Worm (Caenorhabditis elegans): ENCODE measurements around the gene nspg-7.1.

The nspg-7.1 gene

DNA sequence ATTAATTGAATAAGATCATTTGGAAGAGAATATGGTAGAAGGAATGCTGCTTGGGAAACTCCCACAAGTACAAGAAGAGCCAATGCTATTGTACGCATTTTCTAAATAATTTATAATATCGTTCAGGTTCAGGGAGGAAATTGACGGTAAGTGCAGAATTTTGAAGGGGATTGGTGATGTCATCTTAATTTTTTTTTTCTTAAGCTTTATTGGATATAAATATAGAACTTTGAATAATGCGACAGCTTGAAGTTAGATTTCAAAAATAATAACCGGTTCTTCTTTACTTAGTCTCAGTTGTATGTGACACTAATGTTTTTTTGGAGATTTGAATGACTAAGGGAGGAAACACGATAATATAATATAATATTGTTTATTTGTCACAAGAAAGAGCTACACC is at the start of gene nspg-7.1:
TSS of gene nspg-7.1 (minus strand) at position 101 of the 400 bp plus-strand sequence.
- TF ChIP-seq ceh-43 (GFP tag; optimal IDR thresholded peaks at IDR 0.05) = no peak
- no peak for TF ChIP-seq pha-4 (tag; optimal IDR thresholded peaks at IDR 0.05)
- no peak for TF ChIP-seq ztf-11 (tag; optimal IDR thresholded peaks at IDR 0.05)
- no peak for TF ChIP-seq lsy-2 (tag; optimal IDR thresholded peaks at IDR 0.05)
- no peak for TF ChIP-seq flh-1 (GFP tag; optimal IDR thresholded peaks at IDR 0.05)

DNA sequence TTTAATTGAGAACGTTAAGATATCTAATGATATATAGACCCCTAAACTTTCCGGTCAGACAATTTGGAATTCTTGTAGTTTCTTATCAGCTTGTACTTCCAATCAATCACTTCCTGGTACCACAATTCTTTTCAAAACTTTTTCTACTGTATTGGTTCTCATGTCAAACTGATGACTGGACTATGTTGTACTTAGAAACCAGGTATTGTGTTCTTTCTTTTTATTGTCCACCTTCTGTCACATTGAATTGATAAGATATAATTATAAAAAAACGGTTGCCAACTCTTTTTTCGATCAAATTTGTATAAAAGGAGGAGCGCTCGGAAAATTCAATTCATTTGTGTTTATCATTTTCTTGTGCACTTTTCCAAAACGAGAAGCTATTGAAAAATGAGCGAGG is 47.6 kb upstream of the nspg-7.1 start, which contains the start of gene C10C5.4:
TSS of gene C10C5.4 (plus strand) at position 281 of the 400 bp plus-strand sequence.
- no peak for TF ChIP-seq zip-8 (tag; optimal IDR thresholded peaks at IDR 0.05)
- TF ChIP-seq lin-13 (tag; optimal IDR thresholded peaks at IDR 0.05) = no peak
- TF ChIP-seq mep-1 (tag; optimal IDR thresholded peaks at IDR 0.05) = no peak
- no peak for TF ChIP-seq lin-32 (GFP tag; optimal IDR thresholded peaks at IDR 0.05)
- TF ChIP-seq M03D4.4 (tag; optimal IDR thresholded peaks at IDR 0.05) = no peak
- no peak for TF ChIP-seq ceh-43 (GFP tag; optimal IDR thresholded peaks at IDR 0.05)
- no peak for TF ChIP-seq unc-39 (tag; optimal IDR thresholded peaks at IDR 0.05)
- TF ChIP-seq ceh-39 (tag; optimal IDR thresholded peaks at IDR 0.05) = no peak
- TF ChIP-seq unc-120 (tag; optimal IDR thresholded peaks at IDR 0.05; ENCODE audit: poor library complexity, severe bottlenecking) = no peak
- no peak for TF ChIP-seq mls-2 (tag; optimal IDR thresholded peaks at IDR 0.05)
- TF ChIP-seq flh-1 (GFP tag; optimal IDR thresholded peaks at IDR 0.05) = no peak
- TF ChIP-seq cnd-1 (tag; optimal IDR thresholded peaks at IDR 0.05) = no peak
- no peak for TF ChIP-seq blmp-1 (tag; optimal IDR thresholded peaks at IDR 0.05)
- no peak for TF ChIP-seq snpc-4 (tag; optimal IDR thresholded peaks at IDR 0.05)
- TF ChIP-seq unc-62 (GFP tag; optimal IDR thresholded peaks at IDR 0.05) = no peak

DNA sequence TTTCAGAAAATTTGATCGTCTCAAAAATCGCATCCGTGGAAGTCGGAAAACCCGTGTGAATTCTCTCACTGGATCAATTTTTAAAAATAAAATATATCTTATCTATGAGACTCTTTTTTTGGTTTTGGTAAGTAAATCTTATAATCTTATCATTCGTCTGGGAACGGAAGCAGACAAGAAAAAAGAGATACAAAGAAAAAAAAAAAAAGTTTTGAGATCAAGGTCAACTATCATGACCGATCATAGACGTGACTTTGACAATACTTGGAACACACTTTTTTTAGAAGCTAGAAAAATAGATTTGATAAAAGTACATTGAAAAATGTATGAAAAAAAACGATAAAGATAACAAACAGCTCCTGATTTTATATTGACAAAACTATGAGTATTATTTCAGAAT is 45.9 kb upstream of the nspg-7.1 start:
- TF ChIP-seq cnd-1 (tag; optimal IDR thresholded peaks at IDR 0.05) (no peak), ztf-11 (tag; optimal IDR thresholded peaks at IDR 0.05) (no peak), elt-1 (tag; optimal IDR thresholded peaks at IDR 0.05; ENCODE audit: borderline replicate concordance, insufficient read depth) (no peak), lin-32 (GFP tag; optimal IDR thresholded peaks at IDR 0.05) (no peak), sptf-1 (tag; optimal IDR thresholded peaks at IDR 0.05) (no peak), bed-3 (GFP tag; optimal IDR thresholded peaks at IDR 0.05) (no peak), mep-1 (tag; optimal IDR thresholded peaks at IDR 0.05) (no peak), nhr-76 (tag; optimal IDR thresholded peaks at IDR 0.05) (no peak), drap-1 (GFP tag; optimal IDR thresholded peaks at IDR 0.05) (no peak), ces-1 (GFP tag; optimal IDR thresholded peaks at IDR 0.05) (no peak)

DNA sequence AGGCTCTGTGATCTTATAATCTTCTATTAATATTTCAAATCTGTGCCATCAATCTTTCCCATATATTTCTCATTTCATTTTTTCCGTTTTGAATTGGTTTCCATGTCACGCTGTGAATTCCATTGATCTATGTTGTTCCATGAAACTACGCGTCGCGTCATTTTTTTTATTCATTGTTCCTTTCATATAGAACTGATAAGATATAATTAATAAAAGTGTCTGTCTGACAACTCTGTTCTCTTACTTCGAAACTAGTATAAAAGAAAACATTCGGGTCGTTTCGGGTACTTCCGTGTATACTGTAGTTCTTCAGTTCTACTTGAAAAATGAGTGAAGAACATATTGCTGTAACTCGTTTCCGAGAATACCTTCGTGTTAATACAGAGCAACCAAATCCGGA is 43.9 kb upstream of the nspg-7.1 start, which contains the start of gene C10C5.3:
TSS of gene C10C5.3 (plus strand) at position 301 of the 400 bp plus-strand sequence.
- TF ChIP-seq ces-1 (GFP tag; optimal IDR thresholded peaks at IDR 0.05) (no peak), nhr-28 (tag; optimal IDR thresholded peaks at IDR 0.05) (no peak), bed-3 (GFP tag; optimal IDR thresholded peaks at IDR 0.05) (no peak), lsy-2 (tag; optimal IDR thresholded peaks at IDR 0.05) (no peak), unc-62 (GFP tag; optimal IDR thresholded peaks at IDR 0.05) (no peak), sem-2 (GFP tag; optimal IDR thresholded peaks at IDR 0.05) (no peak), M03D4.4 (tag; optimal IDR thresholded peaks at IDR 0.05) (no peak), nhr-2 (tag; optimal IDR thresholded peaks at IDR 0.05) (no peak), hlh-1 (tag; optimal IDR thresholded peaks at IDR 0.05) (no peak), sptf-1 (tag; optimal IDR thresholded peaks at IDR 0.05) (no peak)

DNA sequence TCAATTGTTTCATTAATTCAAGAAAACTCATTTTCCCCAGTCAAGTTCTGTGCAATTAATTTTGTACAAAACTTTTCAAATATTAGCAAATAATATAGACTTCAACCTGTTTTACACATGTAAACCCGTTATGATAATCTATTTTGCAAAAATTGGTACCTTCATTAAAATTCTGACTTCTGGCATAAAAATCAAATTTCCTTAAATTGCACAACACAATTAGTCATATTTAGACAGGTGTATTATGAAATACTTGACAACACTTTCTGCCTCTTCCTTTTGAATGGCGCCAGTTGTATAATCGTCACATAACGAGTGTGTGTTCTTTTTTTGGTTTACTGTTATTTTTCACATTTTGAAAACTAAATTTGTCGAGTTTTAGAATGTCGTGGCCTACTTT is 40.5 kb upstream of the nspg-7.1 start, which contains the start of gene fbxc-58:
TSS of gene fbxc-58 (plus strand) at position 383 of the 400 bp plus-strand sequence.
- TF ChIP-seq snpc-4 (tag; optimal IDR thresholded peaks at IDR 0.05) = no peak
- TF ChIP-seq ces-1 (GFP tag; optimal IDR thresholded peaks at IDR 0.05) = peak; percentile 53

DNA sequence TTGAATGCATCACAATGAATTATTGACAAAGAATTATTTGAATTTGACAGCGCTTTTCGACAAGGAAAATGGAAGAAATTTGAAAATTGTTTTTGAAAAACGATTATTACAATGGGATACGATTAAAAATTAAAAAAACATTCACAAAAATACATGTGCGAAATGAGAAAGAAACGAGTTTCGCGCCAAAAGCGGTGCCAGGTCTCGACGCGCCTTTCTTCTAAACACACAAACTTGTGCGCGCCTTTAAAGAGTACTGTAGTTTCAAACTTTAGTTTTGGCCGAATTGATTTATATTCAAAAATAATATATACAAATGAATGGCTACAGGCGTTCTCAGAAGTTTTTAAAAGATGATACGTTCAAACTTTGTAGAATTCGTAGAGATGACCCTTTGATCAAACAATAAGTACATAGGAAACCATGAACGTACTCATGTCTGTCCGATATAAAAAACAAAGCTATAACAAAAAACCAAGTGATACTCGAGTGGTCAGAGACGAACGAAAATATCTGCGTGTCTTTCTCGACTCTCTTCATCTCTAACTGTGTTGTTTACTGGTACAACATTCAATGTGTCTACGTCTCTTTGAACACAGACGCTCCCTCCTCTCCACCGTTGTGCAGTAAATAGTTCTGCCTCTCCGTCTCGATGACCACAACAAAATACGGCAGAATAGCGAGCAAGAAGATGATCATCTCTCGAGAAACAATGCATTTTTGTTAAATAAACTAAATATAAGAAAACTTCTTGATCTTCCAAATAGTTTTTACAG is 37.4 kb upstream of the nspg-7.1 start:
- TF ChIP-seq ceh-39 (tag; optimal IDR thresholded peaks at IDR 0.05) (no peak), nhr-2 (tag; optimal IDR thresholded peaks at IDR 0.05) (no peak), pha-4 (tag; optimal IDR thresholded peaks at IDR 0.05) (peak; percentile 55), hlh-1 (tag; optimal IDR thresholded peaks at IDR 0.05) (peak; percentile 29), ces-1 (GFP tag; optimal IDR thresholded peaks at IDR 0.05) (peak; percentile 2)
